Worm (Caenorhabditis elegans): ENCODE measurements around the gene R53.8.

ce11 chrII:10019669-10020068 is 43.2 kb downstream of the R53.8 start:
- TF ChIP-seq ceh-13 (GFP tag; optimal IDR thresholded peaks at IDR 0.05) (no peak), ama-1 (optimal IDR thresholded peaks at IDR 0.05) (no peak), flt-1 (GFP tag; IDR thresholded peaks at IDR 0.05) (no peak), ets-7 (tag; optimal IDR thresholded peaks at IDR 0.05) (no peak), F13C5.2 (tag; optimal IDR thresholded peaks at IDR 0.05) (no peak), tbx-11 (GFP tag; IDR thresholded peaks at IDR 0.05) (no peak), tbx-37 (GFP tag; conservative IDR thresholded peaks at IDR 0.05) (no peak), hmg-4 (GFP tag; optimal IDR thresholded peaks at IDR 0.05) (no peak), hmbx-1 (tag; optimal IDR thresholded peaks at IDR 0.05) (no peak), sea-1 (GFP tag; conservative IDR thresholded peaks at IDR 0.05) (no peak), B0310.2 (tag; optimal IDR thresholded peaks at IDR 0.05) (no peak), hnd-1 (tag; optimal IDR thresholded peaks at IDR 0.05) (no peak), tra-4 (tag; optimal IDR thresholded peaks at IDR 0.05) (no peak)
